Worm (Caenorhabditis elegans): ENCODE results near the gene R11D1.2.

DNA sequence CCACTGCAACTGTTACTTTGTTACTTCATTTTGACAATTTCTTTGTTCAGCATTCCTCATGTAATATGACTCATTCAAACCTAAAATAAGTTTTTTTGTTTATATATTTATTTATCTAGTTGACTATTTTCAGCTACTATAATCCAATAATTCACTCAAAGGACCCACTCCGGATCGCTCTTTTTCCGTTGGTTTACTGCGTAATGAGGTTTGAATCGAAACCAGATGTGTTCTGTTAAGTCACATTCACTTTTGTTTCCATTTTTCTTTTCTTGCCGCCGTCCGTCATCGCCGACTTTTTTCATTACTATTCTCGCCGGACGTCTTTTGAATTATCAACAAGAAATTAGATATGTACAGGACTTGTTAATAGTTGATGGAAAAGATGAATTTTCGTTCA lies 45.0 kb upstream of the R11D1.2 start:
- no peak for TF ChIP-seq nhr-12 (tag; optimal IDR thresholded peaks at IDR 0.05)
- no peak for TF ChIP-seq elt-3 (tag; optimal IDR thresholded peaks at IDR 0.05)
- TF ChIP-seq lsy-2 (tag; optimal IDR thresholded peaks at IDR 0.05) = no peak
- no peak for TF ChIP-seq blmp-1 (tag; optimal IDR thresholded peaks at IDR 0.05)
- TF ChIP-seq nhr-237 (tag; optimal IDR thresholded peaks at IDR 0.05) = no peak
- TF ChIP-seq ztf-11 (tag; optimal IDR thresholded peaks at IDR 0.05) = no peak
- TF ChIP-seq ces-1 (GFP tag; optimal IDR thresholded peaks at IDR 0.05) = no peak
- TF ChIP-seq unc-62 (GFP tag; optimal IDR thresholded peaks at IDR 0.05) = no peak
- TF ChIP-seq elt-1 (tag; optimal IDR thresholded peaks at IDR 0.05; ENCODE audit: borderline replicate concordance, insufficient read depth) = no peak
- TF ChIP-seq sptf-1 (tag; optimal IDR thresholded peaks at IDR 0.05) = no peak

Data from whole organism, mixed stage, embryonic.